Comparison of ENCODE assay signal across 4 fruit fly cellular contexts in genomic region chr3R:21193742-21194141, dm6.
TF ChIP-seq lines count a peak whose summit lies in the region.

No protein-coding gene starts in this region.

- TF ChIP-seq CTCF in whole organism, embryonic (GFP tag; optimal IDR thresholded peaks at IDR 0.05; lab: Kevin White, UChicago): no peak

TF ChIP-seq in whole organism, adult, 20 proteins besides CTCF, POLR2A, EP300 and RAD21:
- TF ChIP-seq ovo (GFP tag; optimal IDR thresholded peaks at IDR 0.05; lab: Kevin White, UChicago) (peak; percentile 88), CG7101 (tag; optimal IDR thresholded peaks at IDR 0.05; lab: Kevin White, UChicago) (peak; percentile 71), cnc (optimal IDR thresholded peaks at IDR 0.05; lab: Kevin White, UChicago) (no peak), Mnt (GFP tag; optimal IDR thresholded peaks at IDR 0.05; lab: Kevin White, UChicago) (peak; percentile 48), CG1620 (GFP tag; optimal IDR thresholded peaks at IDR 0.05; lab: Kevin White, UChicago) (peak; percentile 3), Clk (GFP tag; optimal IDR thresholded peaks at IDR 0.05; lab: Kevin White, UChicago) (peak; percentile 53), CG33017 (tag; optimal IDR thresholded peaks at IDR 0.05; lab: Kevin White, UChicago) (peak; percentile 55), tj (GFP tag; optimal IDR thresholded peaks at IDR 0.05; lab: Kevin White, UChicago) (peak; percentile 24), Hr96 (GFP tag; optimal IDR thresholded peaks at IDR 0.05; lab: Kevin White, UChicago) (peak; percentile 68), CG12768 (GFP tag; optimal IDR thresholded peaks at IDR 0.05; lab: Kevin White, UChicago) (peak; percentile 90), cic (GFP tag; optimal IDR thresholded peaks at IDR 0.05; lab: Kevin White, UChicago) (peak; percentile 94), toe (GFP tag; optimal IDR thresholded peaks at IDR 0.05; lab: Kevin White, UChicago) (peak; percentile 64), CG7045 (GFP tag; optimal IDR thresholded peaks at IDR 0.05; lab: Kevin White, UChicago) (peak; percentile 88), CG11617 (GFP tag; optimal IDR thresholded peaks at IDR 0.05; lab: Kevin White, UChicago) (peak; percentile 61), CG14711 (tag; optimal IDR thresholded peaks at IDR 0.05; lab: Kevin White, UChicago) (peak; percentile 51), bab1 (GFP tag; optimal IDR thresholded peaks at IDR 0.05; lab: Kevin White, UChicago) (no peak), Crg-1 (GFP tag; optimal IDR thresholded peaks at IDR 0.05; lab: Kevin White, UChicago) (peak; percentile 66), kay (GFP tag; lab: Kevin White, UChicago; ENCODE audit: borderline replicate concordance) (peak; percentile 89), pad (GFP tag; optimal IDR thresholded peaks at IDR 0.05; lab: Kevin White, UChicago) (peak; percentile 69), CG5204 (GFP tag; optimal IDR thresholded peaks at IDR 0.05; lab: Kevin White, UChicago) (no peak)

TF ChIP-seq in whole organism, embryonic, 481 proteins besides CTCF, POLR2A, EP300 and RAD21 (continues in another document):
- TF ChIP-seq tll (GFP tag; optimal IDR thresholded peaks at IDR 0.05; lab: Kevin White, UChicago) (peak in 1 of 2 experiments; percentile 48), CG2678 (tag; optimal IDR thresholded peaks at IDR 0.05; lab: Kevin White, UChicago) (peak; percentile 16), CG4360 (GFP tag; IDR thresholded peaks at IDR 0.05; lab: Robert Waterston, UW) (no peak), Spps (tag; optimal IDR thresholded peaks at IDR 0.05; lab: Kevin White, UChicago) (no peak), CG34422 (GFP tag; IDR thresholded peaks at IDR 0.05; lab: Robert Waterston, UW) (no peak), Dek (tag; optimal IDR thresholded peaks at IDR 0.05; lab: Kevin White, UChicago) (no peak), CG17359 (tag; optimal IDR thresholded peaks at IDR 0.05; lab: Kevin White, UChicago) (peak; percentile 21), hbn (GFP tag; IDR thresholded peaks at IDR 0.05; lab: Robert Waterston, UW; ENCODE audit: partially characterized antibody) (no peak), Asciz (GFP tag; optimal IDR thresholded peaks at IDR 0.05; lab: Kevin White, UChicago) (peak; percentile 49), B-H1 (GFP tag; IDR thresholded peaks at IDR 0.05; lab: Robert Waterston, UW) (no peak), CG14014 (GFP tag; IDR thresholded peaks at IDR 0.05; lab: Robert Waterston, UW) (no peak), CG14710 (tag; optimal IDR thresholded peaks at IDR 0.05; lab: Kevin White, UChicago) (peak; percentile 38), CG2712 (tag; optimal IDR thresholded peaks at IDR 0.05; lab: Kevin White, UChicago) (no peak), seq (GFP tag; IDR thresholded peaks at IDR 0.05; lab: Robert Waterston, UW) (no peak), Pdp1 (GFP tag; optimal IDR thresholded peaks at IDR 0.05; lab: Kevin White, UChicago) (peak in 1 of 2 experiments; percentile 7), ac (GFP tag; optimal IDR thresholded peaks at IDR 0.05; lab: Kevin White, UChicago) (peak; percentile 59), CG18476 (GFP tag; optimal IDR thresholded peaks at IDR 0.05; lab: Kevin White, UChicago) (no peak), Dfd (GFP tag; optimal IDR thresholded peaks at IDR 0.05; lab: Kevin White, UChicago) (no peak), NC2β (GFP tag; optimal IDR thresholded peaks at IDR 0.05; lab: Kevin White, UChicago) (no peak), Dip3 (GFP tag; optimal IDR thresholded peaks at IDR 0.05; lab: Kevin White, UChicago) (no peak), ci (GFP tag; IDR thresholded peaks at IDR 0.05; lab: Robert Waterston, UW) (no peak), Med (GFP tag; lab: Kevin White, UChicago) (peak; percentile 80), peb (GFP tag; IDR thresholded peaks at IDR 0.05; lab: Robert Waterston, UW) (no peak), ash1 (GFP tag; optimal IDR thresholded peaks at IDR 0.05; lab: Kevin White, UChicago) (no peak), CG9876 (GFP tag; optimal IDR thresholded peaks at IDR 0.05; lab: Kevin White, UChicago) (no peak), al (GFP tag; IDR thresholded peaks at IDR 0.05; lab: Robert Waterston, UW) (no peak)

TF ChIP-seq in whole organism, prepupa, 60 proteins besides CTCF, POLR2A, EP300 and RAD21:
- TF ChIP-seq fkh (GFP tag; optimal IDR thresholded peaks at IDR 0.05; lab: Kevin White, UChicago) (peak; percentile 76), CG3032 (tag; optimal IDR thresholded peaks at IDR 0.05; lab: Kevin White, UChicago) (no peak), CG6163 (GFP tag; IDR thresholded peaks at IDR 0.05; lab: Robert Waterston, UW) (0 out of 3 replicates have a peak, but pooled peaks have one; percentile 33), Hr38 (GFP tag; optimal IDR thresholded peaks at IDR 0.05; lab: Kevin White, UChicago) (no peak), net (GFP tag; optimal IDR thresholded peaks at IDR 0.05; lab: Kevin White, UChicago) (no peak), dac (GFP tag; optimal IDR thresholded peaks at IDR 0.05; lab: Kevin White, UChicago) (no peak), topi (GFP tag; optimal IDR thresholded peaks at IDR 0.05; lab: Kevin White, UChicago) (no peak)

TF ChIP-seq in whole organism, pupa, 21 proteins besides CTCF, POLR2A, EP300 and RAD21:
- TF ChIP-seq CG8301 (tag; optimal IDR thresholded peaks at IDR 0.05; lab: Kevin White, UChicago): no peak
- no peak for TF ChIP-seq CG13204 (GFP tag; optimal IDR thresholded peaks at IDR 0.05; lab: Kevin White, UChicago)
- TF ChIP-seq Ets98B (GFP tag; IDR thresholded peaks at IDR 0.05; lab: Robert Waterston, UW): no peak
- no peak for TF ChIP-seq EcR (GFP tag; optimal IDR thresholded peaks at IDR 0.05; lab: Kevin White, UChicago)
- no peak for TF ChIP-seq fd96Ca (GFP tag; IDR thresholded peaks at IDR 0.05; lab: Robert Waterston, UW)
- no peak for TF ChIP-seq CG4496 (GFP tag; IDR thresholded peaks at IDR 0.05; lab: Robert Waterston, UW)
- TF ChIP-seq CG10348 (GFP tag; IDR thresholded peaks at IDR 0.05; lab: Robert Waterston, UW): no peak
- 0 out of 2 replicates have a peak, but pooled peaks have one; percentile 18 for TF ChIP-seq CG32121 (GFP tag; IDR thresholded peaks at IDR 0.05; lab: Robert Waterston, UW)
- no peak for TF ChIP-seq CG14655 (GFP tag; optimal IDR thresholded peaks at IDR 0.05; lab: Kevin White, UChicago)
TF ChIP-seq in whole organism, pupa: peak in this region for 1.
